Fruit fly (Drosophila melanogaster) whole organism, embryonic: Measurements from ENCODE around the gene Tre1.

Source experiments
- Ada2b ChIP-seq: fragments of 200-800 bp; sonication (Bioruptor generic); IDR thresholded peaks from 2 replicates; pipeline ENCODE4 v1.3.6; 2022; ENCODE audit warnings: missing biosample characterization, missing genetic modification characterization
- Atf6 ChIP-seq: fragments of 200-800 bp; sonication (Bioruptor generic); IDR thresholded peaks from 2 replicates; pipeline ENCODE4 v1.3.6; 2022; ENCODE audit warnings: missing biosample characterization, missing genetic modification characterization
- BEAF-32 ChIP-seq: fragments of 200-800 bp; sonication (Bioruptor generic); optimal IDR thresholded peaks from 3 replicates; lab custom pipeline; 2017; ENCODE audit warnings: missing biosample characterization, missing genetic modification characterization, mild to moderate bottlenecking, moderate library complexity, missing genetic modification reagents
- CG10147 ChIP-seq: fragments of 200-800 bp; sonication (Bioruptor generic); optimal IDR thresholded peaks from 2 replicates; lab custom pipeline; 2019; ENCODE audit warnings: missing biosample characterization, mild to moderate bottlenecking, missing genetic modification characterization, moderate library complexity
- CG10274 ChIP-seq: fragments of 200-800 bp; sonication (Bioruptor generic); optimal IDR thresholded peaks from 3 replicates; lab custom pipeline; 2017; ENCODE audit warnings: missing biosample characterization, mild to moderate bottlenecking, missing genetic modification characterization
- CG10462 ChIP-seq: fragments of 200-800 bp; sonication (Bioruptor generic); optimal IDR thresholded peaks from 2 replicates; lab custom pipeline; 2016; ENCODE audit warnings: missing biosample characterization, missing genetic modification characterization
- CG11695 ChIP-seq: fragments of 200-800 bp; sonication (Bioruptor generic); IDR thresholded peaks from 3 replicates; pipeline ENCODE4 v1.3.6; 2022; ENCODE audit warnings: missing biosample characterization, missing genetic modification characterization
- CG13424 ChIP-seq: fragments of 200-800 bp; sonication (Bioruptor generic); optimal IDR thresholded peaks from 2 replicates; lab custom pipeline; 2019; ENCODE audit warnings: missing biosample characterization, mild to moderate bottlenecking, missing genetic modification characterization, moderate library complexity
- CG13894 ChIP-seq: fragments of 200-800 bp; sonication (Bioruptor generic); optimal IDR thresholded peaks from 3 replicates; lab custom pipeline; 2018; ENCODE audit warnings: missing biosample characterization, mild to moderate bottlenecking, missing genetic modification characterization, moderate library complexity
- CG18476 ChIP-seq: fragments of 200-800 bp; sonication (Bioruptor generic); optimal IDR thresholded peaks from 2 replicates; lab custom pipeline; 2016; ENCODE audit warnings: missing biosample characterization, mild to moderate bottlenecking, missing genetic modification characterization
- CG2678 ChIP-seq: fragments of 200-800 bp; sonication (Bioruptor generic); optimal IDR thresholded peaks from 3 replicates; lab custom pipeline; 2019; ENCODE audit warnings: missing biosample characterization, mild to moderate bottlenecking, missing genetic modification characterization, moderate library complexity
- CG30431 ChIP-seq: fragments of 200-800 bp; sonication (Bioruptor generic); optimal IDR thresholded peaks from 2 replicates; lab custom pipeline; 2017; ENCODE audit warnings: missing biosample characterization, missing genetic modification characterization
- CG3847 ChIP-seq: fragments of 200-800 bp; sonication (Bioruptor generic); IDR thresholded peaks from 2 replicates; pipeline ENCODE4 v1.3.6; 2022; ENCODE audit warnings: missing biosample characterization, missing genetic modification characterization
- CG3995 ChIP-seq: fragments of 200-800 bp; sonication (Bioruptor generic); optimal IDR thresholded peaks from 3 replicates; lab custom pipeline; 2016; ENCODE audit warnings: missing biosample characterization, missing genetic modification characterization
- CG4282 ChIP-seq: fragments of 200-800 bp; sonication (Bioruptor generic); optimal IDR thresholded peaks from 2 replicates; lab custom pipeline; 2016; ENCODE audit warnings: missing biosample characterization, missing genetic modification characterization
- CG43689 ChIP-seq: fragments of 200-800 bp; sonication (Bioruptor generic); IDR thresholded peaks from 2 replicates; pipeline ENCODE4 v1.3.6; 2022; ENCODE audit warnings: missing biosample characterization, missing genetic modification characterization
- CG4424 ChIP-seq: fragments of 200-800 bp; sonication (Bioruptor generic); optimal IDR thresholded peaks from 3 replicates; lab custom pipeline; 2016; ENCODE audit warnings: missing biosample characterization, missing genetic modification characterization
- CG4617 ChIP-seq: fragments of 200-800 bp; sonication (Bioruptor generic); optimal IDR thresholded peaks from 3 replicates; lab custom pipeline; 2016; ENCODE audit warnings: missing biosample characterization, missing genetic modification characterization, borderline replicate concordance
- CG7271 ChIP-seq: fragments of 200-800 bp; sonication (Bioruptor generic); optimal IDR thresholded peaks from 2 replicates; lab custom pipeline; 2018; ENCODE audit warnings: missing biosample characterization, mild to moderate bottlenecking, missing genetic modification characterization, moderate library complexity
- CG8359 ChIP-seq: fragments of 200-800 bp; sonication (Bioruptor generic); optimal IDR thresholded peaks from 2 replicates; lab custom pipeline; 2017; ENCODE audit warnings: missing biosample characterization, mild to moderate bottlenecking, missing genetic modification characterization, borderline replicate concordance
- Gug ChIP-seq: fragments of 200-800 bp; sonication (Bioruptor generic); IDR thresholded peaks from 4 replicates; pipeline ENCODE4 v1.3.6; 2022; ENCODE audit warnings: missing biosample characterization, missing genetic modification characterization
- HmgD ChIP-seq: fragments of 200-800 bp; sonication (Bioruptor generic); optimal IDR thresholded peaks from 3 replicates; lab custom pipeline; 2016; ENCODE audit warnings: missing biosample characterization, missing genetic modification characterization
- HmgZ ChIP-seq: fragments of 200-800 bp; sonication (Bioruptor generic); optimal IDR thresholded peaks from 2 replicates; lab custom pipeline; 2018; ENCODE audit warnings: missing biosample characterization, mild to moderate bottlenecking, missing genetic modification characterization
- Hmr ChIP-seq: fragments of 200-800 bp; sonication (Bioruptor generic); optimal IDR thresholded peaks from 3 replicates; lab custom pipeline; 2017; ENCODE audit warnings: mild to moderate bottlenecking, missing biosample characterization, missing genetic modification reagents, missing genetic modification characterization
- Hsf ChIP-seq: fragments of 200-800 bp; sonication (Bioruptor generic); optimal IDR thresholded peaks from 3 replicates; lab custom pipeline; 2016; ENCODE audit warnings: missing biosample characterization, missing genetic modification characterization
- Kr ChIP-seq: fragments of 200-800 bp; sonication (Bioruptor generic); optimal IDR thresholded peaks from 2 replicates; lab custom pipeline; 2017; ENCODE audit warnings: missing biosample characterization, mild to moderate bottlenecking, missing genetic modification characterization
- Lpt ChIP-seq: fragments of >200 bp; optimal IDR thresholded peaks from 2 replicates; lab custom pipeline; 2018; ENCODE audit warnings: missing biosample characterization, missing genetic modification characterization
- MTF-1 ChIP-seq: fragments of 200-800 bp; sonication (Bioruptor generic); optimal IDR thresholded peaks from 2 replicates; lab custom pipeline; 2018; ENCODE audit warnings: missing biosample characterization, mild to moderate bottlenecking, missing genetic modification characterization, borderline replicate concordance
- Mes4 ChIP-seq: fragments of 200-800 bp; sonication (Bioruptor generic); optimal IDR thresholded peaks from 2 replicates; lab custom pipeline; 2016; ENCODE audit warnings: missing biosample characterization, missing genetic modification characterization
- NFAT ChIP-seq: fragments of 200-800 bp; sonication (Bioruptor generic); IDR thresholded peaks from 2 replicates; pipeline ENCODE4 v1.3.6; 2022; ENCODE audit warnings: missing biosample characterization, missing genetic modification characterization
- Nf-YB ChIP-seq: fragments of 200-800 bp; sonication (Bioruptor generic); optimal IDR thresholded peaks from 3 replicates; lab custom pipeline; 2019; ENCODE audit warnings: missing biosample characterization, mild to moderate bottlenecking, missing genetic modification characterization, moderate library complexity
- Rfx ChIP-seq: fragments of 200-800 bp; sonication (Bioruptor generic); IDR thresholded peaks from 2 replicates; pipeline ENCODE4 v1.3.6; 2022; ENCODE audit warnings: missing biosample characterization, missing genetic modification characterization
- Spps ChIP-seq: fragments of 200-800 bp; sonication (Bioruptor generic); optimal IDR thresholded peaks from 2 replicates; lab custom pipeline; 2018; ENCODE audit warnings: missing biosample characterization, mild to moderate bottlenecking, missing genetic modification characterization
- ap ChIP-seq: fragments of 200-800 bp; sonication (Bioruptor generic); IDR thresholded peaks from 2 replicates; pipeline ENCODE4 v1.3.6; 2022; ENCODE audit warnings: missing biosample characterization, missing genetic modification characterization
- ase ChIP-seq: fragments of 200-800 bp; sonication (Bioruptor generic); IDR thresholded peaks from 3 replicates; pipeline ENCODE4 v1.3.6; 2022; ENCODE audit warnings: missing biosample characterization, missing genetic modification characterization
- br ChIP-seq: fragments of >200 bp; optimal IDR thresholded peaks from 2 replicates; lab custom pipeline; 2017
- chm ChIP-seq: fragments of 200-800 bp; sonication (Bioruptor generic); IDR thresholded peaks from 2 replicates; pipeline ENCODE4 v1.3.6; 2022; ENCODE audit warnings: missing biosample characterization, missing genetic modification characterization
- exex ChIP-seq: fragments of 200-800 bp; sonication (Bioruptor generic); optimal IDR thresholded peaks from 4 replicates; lab custom pipeline; 2018; ENCODE audit warnings: missing biosample characterization, mild to moderate bottlenecking, missing genetic modification characterization, moderate library complexity
- ftz-f1 ChIP-seq: fragments of 200-800 bp; sonication (Bioruptor generic); optimal IDR thresholded peaks from 2 replicates; lab custom pipeline; 2016; ENCODE audit warnings: missing biosample characterization, missing genetic modification characterization
- gcm ChIP-seq: fragments of 200-800 bp; sonication (Bioruptor generic); optimal IDR thresholded peaks from 2 replicates; lab custom pipeline; 2019; ENCODE audit warnings: missing biosample characterization, mild to moderate bottlenecking, missing genetic modification characterization, moderate library complexity
- hth ChIP-seq: fragments of >200 bp; optimal IDR thresholded peaks from 2 replicates; lab custom pipeline; 2017; ENCODE audit warnings: inconsistent platforms
- kni ChIP-seq: fragments of 200-800 bp; sonication (Bioruptor generic); optimal IDR thresholded peaks from 3 replicates; lab custom pipeline; 2017; ENCODE audit warnings: mild to moderate bottlenecking, missing biosample characterization, missing genetic modification reagents, missing genetic modification characterization
- knrl ChIP-seq: fragments of 200-800 bp; sonication (Bioruptor generic); IDR thresholded peaks from 3 replicates; pipeline ENCODE4 v1.3.6; 2022; ENCODE audit warnings: missing biosample characterization, missing genetic modification characterization; ENCODE audit not compliant: partially characterized antibody
- rib ChIP-seq: fragments of 200-800 bp; sonication (Bioruptor generic); IDR thresholded peaks from 2 replicates; pipeline ENCODE4 v1.3.6; 2022; ENCODE audit warnings: missing biosample characterization, missing genetic modification characterization
- run ChIP-seq: fragments of 200-800 bp; sonication (Bioruptor generic); optimal IDR thresholded peaks from 3 replicates; lab custom pipeline; 2018; ENCODE audit warnings: missing biosample characterization, mild to moderate bottlenecking, missing genetic modification characterization
- sd ChIP-seq: fragments of 200-800 bp; sonication (Bioruptor generic); optimal IDR thresholded peaks from 3 replicates; lab custom pipeline; 2018; ENCODE audit warnings: missing biosample characterization, mild to moderate bottlenecking, missing genetic modification characterization, moderate library complexity
- slp2 ChIP-seq: fragments of 200-800 bp; sonication (Bioruptor generic); optimal IDR thresholded peaks from 2 replicates; lab custom pipeline; 2016; ENCODE audit warnings: missing biosample characterization, missing genetic modification characterization
- tio ChIP-seq: fragments of 200-800 bp; sonication (Bioruptor generic); optimal IDR thresholded peaks from 2 replicates; lab custom pipeline; 2017; ENCODE audit warnings: missing biosample characterization, missing genetic modification characterization, inconsistent platforms
- wek ChIP-seq: fragments of 200-800 bp; sonication (Bioruptor generic); optimal IDR thresholded peaks from 3 replicates; lab custom pipeline; 2018; ENCODE audit warnings: missing biosample characterization, mild to moderate bottlenecking, missing genetic modification characterization, moderate library complexity
- yki ChIP-seq: fragments of >200 bp; optimal IDR thresholded peaks from 3 replicates; lab custom pipeline; 2018
- zen ChIP-seq: fragments of 200-800 bp; sonication (Bioruptor generic); optimal IDR thresholded peaks from 3 replicates; lab custom pipeline; 2018; ENCODE audit warnings: missing biosample characterization, mild to moderate bottlenecking, missing genetic modification characterization, moderate library complexity
- zfh1 ChIP-seq: fragments of 200-800 bp; sonication (Bioruptor generic); IDR thresholded peaks from 3 replicates; pipeline ENCODE4 v1.3.6; 2022; ENCODE audit warnings: missing biosample characterization, missing genetic modification characterization

Gene Tre1

DNA sequence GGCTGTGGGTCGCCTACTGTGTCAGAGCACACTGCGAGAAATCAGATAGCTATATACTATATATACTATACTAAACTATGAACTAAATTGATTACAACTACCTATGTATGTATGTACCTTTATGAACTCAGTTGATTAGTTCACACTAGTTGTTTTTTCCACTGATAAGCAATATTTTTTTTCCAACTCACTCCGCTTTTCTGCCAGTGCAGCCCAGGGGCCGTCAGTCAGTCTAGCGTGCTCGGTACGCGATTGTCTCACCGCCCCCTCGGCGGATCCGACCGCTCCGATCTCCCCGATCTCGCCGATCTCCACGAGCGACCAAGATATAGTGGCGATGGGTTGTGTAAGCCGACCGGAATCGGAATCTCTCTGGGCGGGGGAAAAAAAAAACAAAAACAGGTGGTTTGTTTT, 26.1 kb upstream of the Tre1 start (continued):
- TF ChIP-seq MTF-1: peak; percentile 34
- TF ChIP-seq CG11695 (GFP tag; lab: Robert Waterston, UW): peak; percentile 90
- TF ChIP-seq gcm: peak; percentile 64
- peak; percentile 79 for TF ChIP-seq CG13424 (tag; lab: Kevin White, UChicago)
- TF ChIP-seq CG18476 (GFP tag; lab: Kevin White, UChicago): peak; percentile 75
- peak; percentile 90 for TF ChIP-seq CG2678 (tag; lab: Kevin White, UChicago)
- TF ChIP-seq CG10274: peak; percentile 62
- TF ChIP-seq yki (lab: Kevin White, UChicago): no peak
- peak; percentile 78 for TF ChIP-seq CG4424
- no peak for TF ChIP-seq BEAF-32 (GFP tag; lab: Kevin White, UChicago)
- no peak for TF ChIP-seq br (lab: Kevin White, UChicago)
- peak; percentile 38 for TF ChIP-seq Nf-YB (GFP tag; lab: Kevin White, UChicago)
- no peak for TF ChIP-seq HmgD (GFP tag; lab: Kevin White, UChicago)
- TF ChIP-seq run: peak; percentile 74
- TF ChIP-seq CG7271 (tag; lab: Kevin White, UChicago): peak; percentile 2
- peak; percentile 38 for TF ChIP-seq wek (GFP tag; lab: Kevin White, UChicago)
- peak; percentile 48 for TF ChIP-seq CG30431
- TF ChIP-seq zfh1 (GFP tag; lab: Robert Waterston, UW): peak; percentile 91
- no peak for TF ChIP-seq CG3995 (GFP tag; lab: Kevin White, UChicago)
- no peak for TF ChIP-seq Lpt (GFP tag; lab: Kevin White, UChicago)
- peak; percentile 37 for TF ChIP-seq slp2
- peak; percentile 92 for TF ChIP-seq Atf6
- TF ChIP-seq ap (GFP tag; lab: Robert Waterston, UW): peak; percentile 80
- TF ChIP-seq sd: peak; percentile 49
- TF ChIP-seq Mes4 (GFP tag; lab: Kevin White, UChicago): no peak
- peak; percentile 90 for TF ChIP-seq rib (GFP tag; lab: Robert Waterston, UW)
- TF ChIP-seq zen (tag; lab: Kevin White, UChicago): peak; percentile 66
- peak; percentile 83 for TF ChIP-seq chm (GFP tag; lab: Robert Waterston, UW)
- TF ChIP-seq Gug: peak; percentile 85
- no peak for TF ChIP-seq CG4282 (GFP tag; lab: Kevin White, UChicago)
- TF ChIP-seq Hmr (GFP tag; lab: Kevin White, UChicago): peak; percentile 88
- TF ChIP-seq CG10147 (GFP tag; lab: Kevin White, UChicago): peak; percentile 89
- TF ChIP-seq CG13894 (tag; lab: Kevin White, UChicago): peak; percentile 95
- peak; percentile 35 for TF ChIP-seq tio (GFP tag; lab: Kevin White, UChicago)
- TF ChIP-seq ftz-f1 (GFP tag; lab: Kevin White, UChicago): peak; percentile 13
- peak; percentile 78 for TF ChIP-seq CG43689
- peak; percentile 89 for TF ChIP-seq NFAT (GFP tag; lab: Robert Waterston, UW)
- peak; percentile 50 for TF ChIP-seq exex (tag; lab: Kevin White, UChicago)
- no peak for TF ChIP-seq Kr (GFP tag; lab: Kevin White, UChicago)
- TF ChIP-seq Spps (tag; lab: Kevin White, UChicago): no peak
- TF ChIP-seq CG3847 (GFP tag; lab: Robert Waterston, UW): peak; percentile 84
- TF ChIP-seq CG4617 (GFP tag; lab: Kevin White, UChicago): peak; percentile 31
- TF ChIP-seq kni (GFP tag; lab: Kevin White, UChicago): no peak
- peak; percentile 28 for TF ChIP-seq CG10462
- TF ChIP-seq Ada2b (GFP tag; lab: Robert Waterston, UW): peak; percentile 93
- TF ChIP-seq ase: peak; percentile 88
- peak; percentile 68 for TF ChIP-seq HmgZ (tag; lab: Kevin White, UChicago)
- peak; percentile 68 for TF ChIP-seq Hsf
- TF ChIP-seq knrl: no peak
- peak; percentile 96 for TF ChIP-seq Rfx (GFP tag; lab: Robert Waterston, UW)
- peak; percentile 46 for TF ChIP-seq CG8359 (GFP tag; lab: Kevin White, UChicago)
- TF ChIP-seq hth (lab: Kevin White, UChicago): no peak
